Fruit fly (Drosophila melanogaster) S2 (cell line): Measurements from ENCODE around the gene Kap-alpha1.

Source experiments
- CG8478 ChIP-seq: fragments of >200 bp; optimal IDR thresholded peaks from 2 replicates; lab custom pipeline; 2018
- CTCF ChIP-seq, 2 experiments: fragments of >200 bp; optimal IDR thresholded peaks; 2 replicates each; lab custom pipeline; 2018

DNA sequence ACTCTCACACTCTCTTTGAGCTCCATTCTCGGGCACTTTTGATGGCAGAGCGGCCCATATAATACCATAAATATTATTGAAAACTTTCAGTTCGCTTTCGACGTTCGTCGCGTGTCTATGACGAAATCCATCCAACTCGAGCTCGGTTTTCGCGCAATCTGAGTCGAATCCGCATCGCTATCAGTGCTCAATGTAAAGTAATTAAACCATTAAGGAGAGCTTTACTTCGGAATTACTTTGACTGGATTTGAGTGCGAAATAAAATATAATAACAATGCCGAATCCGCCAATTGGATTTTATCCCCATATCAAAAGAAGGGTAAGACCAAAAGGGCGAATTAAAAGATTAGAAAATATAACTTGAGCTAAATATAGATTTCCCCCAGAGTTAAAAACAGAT lies 41.0 kb downstream of the Kap-alpha1 start:
- TF ChIP-seq CG8478 (lab: Kevin White, UChicago), result no peak
- no peak for TF ChIP-seq CTCF (optimal IDR thresholded peaks at IDR 0.05; lab: Kevin White, UChicago)
